Worm (Caenorhabditis elegans) whole organism, dauer: ENCODE results near the gene mec-4.

ENCODE experiments used
- unc-62 ChIP-seq: sonication (generic microtip); optimal IDR thresholded peaks from 2 replicates; lab custom pipeline; 2017; ENCODE audit warnings: missing biosample characterization, missing genetic modification reagents, missing genetic modification characterization

mec-4 gene

DNA sequence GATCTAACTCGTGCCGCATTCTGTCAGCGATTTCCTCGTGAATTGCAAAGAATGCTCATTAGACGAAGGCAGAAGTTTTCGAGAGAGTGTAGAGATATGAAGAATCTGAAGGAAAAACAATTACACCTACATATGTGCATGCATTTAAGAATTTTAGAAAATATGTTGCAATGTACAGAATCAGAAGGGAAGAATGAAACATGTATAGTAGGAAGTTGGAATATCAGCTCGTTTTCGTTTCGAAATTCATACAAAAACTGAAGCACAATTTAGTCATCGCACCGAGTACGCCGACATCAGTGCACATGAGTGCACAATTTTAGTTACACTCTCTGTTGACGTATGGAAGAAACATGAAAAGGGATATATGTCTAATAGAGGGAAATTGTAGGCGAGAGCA lies 52.4 kb downstream of the mec-4 start, which contains the start of gene C10E2.5:
Gene C10E2.5 (minus strand): TSS at position 101 of the 400 bp plus-strand sequence.
- TF ChIP-seq unc-62, result no peak
